Fruit fly (Drosophila melanogaster) whole organism, adult: ENCODE measurements around the gene mRRF1.

ENCODE experiments used
- CG12768 ChIP-seq: fragments of 200-800 bp; sonication (Bioruptor generic); optimal IDR thresholded peaks from 2 replicates; lab custom pipeline; 2017; ENCODE audit warnings: missing biosample characterization, missing genetic modification characterization, mild to moderate bottlenecking, moderate library complexity, missing genetic modification reagents
- CG1620 ChIP-seq: fragments of 200-800 bp; sonication (Bioruptor generic); optimal IDR thresholded peaks from 2 replicates; lab custom pipeline; 2016; ENCODE audit warnings: missing biosample characterization, missing genetic modification characterization
- CG33017 ChIP-seq: fragments of 200-800 bp; sonication (Bioruptor generic); optimal IDR thresholded peaks from 2 replicates; lab custom pipeline; 2018; ENCODE audit warnings: missing biosample characterization, mild to moderate bottlenecking, missing genetic modification characterization, moderate library complexity
- CG7101 ChIP-seq: fragments of 200-800 bp; sonication (Bioruptor generic); optimal IDR thresholded peaks from 2 replicates; lab custom pipeline; 2018; ENCODE audit warnings: missing biosample characterization, mild to moderate bottlenecking, missing genetic modification characterization, moderate library complexity
- Hr96 ChIP-seq: fragments of 200-800 bp; sonication (Bioruptor generic); optimal IDR thresholded peaks from 2 replicates; lab custom pipeline; 2016; ENCODE audit warnings: missing biosample characterization, missing genetic modification characterization
- kay ChIP-seq: fragments of 200-800 bp; sonication (Bioruptor generic); peaks from one replicate; lab custom pipeline; 2016; ENCODE audit warnings: missing biosample characterization, missing genetic modification characterization, borderline replicate concordance
- pad ChIP-seq: fragments of 200-800 bp; sonication (Bioruptor generic); optimal IDR thresholded peaks from 3 replicates; lab custom pipeline; 2017; ENCODE audit warnings: missing biosample characterization, missing genetic modification characterization, mild to moderate bottlenecking, moderate library complexity, missing genetic modification reagents

- TF ChIP-seq CG7101 (tag; lab: Kevin White, UChicago): no peak
- no peak for TF ChIP-seq kay (GFP tag; lab: Kevin White, UChicago)
- no peak for TF ChIP-seq CG1620 (GFP tag; lab: Kevin White, UChicago)
- TF ChIP-seq pad (GFP tag; lab: Kevin White, UChicago): no peak
- no peak for TF ChIP-seq Hr96 (GFP tag; lab: Kevin White, UChicago)
- TF ChIP-seq CG12768 (GFP tag; lab: Kevin White, UChicago): no peak
- TF ChIP-seq CG33017 (tag; lab: Kevin White, UChicago): no peak
Measured at dm6 chr3L:9396704-9397103, 32.6 kb downstream of the mRRF1 start.
